Worm (Caenorhabditis elegans) whole organism, L3 larva: Measurements from ENCODE around the gene C23H5.15.

Source experiments
- R02D3.7 ChIP-seq: fragments of 150-350 bp; optimal IDR thresholded peaks from 2 replicates; lab custom pipeline; 2014; ENCODE audit warnings: missing biosample characterization, missing genetic modification characterization
- ZK546.5 ChIP-seq: sonication (generic microtip); optimal IDR thresholded peaks from 2 replicates; lab custom pipeline; 2017; ENCODE audit warnings: missing biosample characterization, missing genetic modification characterization
- aly-2 ChIP-seq: fragments of 150-350 bp; optimal IDR thresholded peaks from 2 replicates; lab custom pipeline; 2014; ENCODE audit warnings: missing biosample characterization, missing genetic modification characterization
- ama-1 ChIP-seq: fragments of 150-350 bp; optimal IDR thresholded peaks from 2 replicates; lab custom pipeline; 2018
- ceh-16 ChIP-seq: sonication (generic microtip); optimal IDR thresholded peaks from 2 replicates; lab custom pipeline; 2017; ENCODE audit warnings: missing biosample characterization, missing genetic modification characterization
- ceh-82 ChIP-seq: fragments of 150-350 bp; optimal IDR thresholded peaks from 2 replicates; lab custom pipeline; 2014; ENCODE audit warnings: missing biosample characterization, missing genetic modification characterization
- ceh-9 ChIP-seq: sonication (generic microtip); optimal IDR thresholded peaks from 2 replicates; lab custom pipeline; 2018; ENCODE audit warnings: missing biosample characterization, missing genetic modification characterization
- daf-12 ChIP-seq: fragments of 150-350 bp; optimal IDR thresholded peaks from 2 replicates; lab custom pipeline; 2014; ENCODE audit warnings: missing biosample characterization, missing genetic modification reagents, missing genetic modification characterization
- elt-1 ChIP-seq: fragments of 150-350 bp; optimal IDR thresholded peaks from 2 replicates; lab custom pipeline; 2014; ENCODE audit warnings: missing biosample characterization, missing genetic modification characterization
- elt-2 ChIP-seq: sonication (generic microtip); optimal IDR thresholded peaks from 2 replicates; lab custom pipeline; 2016; ENCODE audit warnings: missing genetic modification reagents, mild to moderate bottlenecking, missing genetic modification characterization, missing compliant biosample characterization
- eor-1 ChIP-seq, 2 experiments: fragments of 150-350 bp; optimal IDR thresholded peaks; 2 replicates each; lab custom pipeline; 2014 to 2018; ENCODE audit warnings: missing biosample characterization in 2 of 2, missing genetic modification characterization in 2 of 2
- fkh-10 ChIP-seq: sonication (generic microtip); optimal IDR thresholded peaks from 2 replicates; lab custom pipeline; 2017; ENCODE audit warnings: missing biosample characterization, missing genetic modification reagents, missing genetic modification characterization
- fkh-2 ChIP-seq: fragments of 150-350 bp; optimal IDR thresholded peaks from 2 replicates; lab custom pipeline; 2014; ENCODE audit warnings: missing biosample characterization, missing genetic modification reagents, missing genetic modification characterization
- hmg-11 ChIP-seq: sonication (generic microtip); optimal IDR thresholded peaks from 2 replicates; lab custom pipeline; 2016; ENCODE audit warnings: missing genetic modification characterization, missing compliant biosample characterization
- lin-15B ChIP-seq: fragments of 150-350 bp; optimal IDR thresholded peaks from 2 replicates; lab custom pipeline; 2014; ENCODE audit warnings: missing biosample characterization, missing genetic modification characterization
- lsy-12 ChIP-seq: sonication (generic microtip); optimal IDR thresholded peaks from 2 replicates; lab custom pipeline; 2016; ENCODE audit warnings: mild to moderate bottlenecking, missing genetic modification characterization, missing compliant biosample characterization
- mdl-1 ChIP-seq: fragments of 150-350 bp; optimal IDR thresholded peaks from 2 replicates; lab custom pipeline; 2014; ENCODE audit warnings: missing biosample characterization, missing genetic modification characterization
- mml-1 ChIP-seq: fragments of 150-350 bp; sonication (generic microtip); optimal IDR thresholded peaks from 3 replicates; lab custom pipeline; 2014; ENCODE audit warnings: missing biosample characterization, missing genetic modification characterization
- nfya-1 ChIP-seq: sonication (generic microtip); optimal IDR thresholded peaks from 2 replicates; lab custom pipeline; 2017; ENCODE audit warnings: missing genetic modification characterization, mild to moderate bottlenecking, missing compliant biosample characterization, antibody characterized with exemption, moderate library complexity; ENCODE audit not compliant: insufficient read depth
- nhr-11 ChIP-seq: fragments of 150-350 bp; optimal IDR thresholded peaks from 2 replicates; lab custom pipeline; 2014; ENCODE audit warnings: missing biosample characterization, missing genetic modification characterization
- nhr-12 ChIP-seq: fragments of 150-350 bp; optimal IDR thresholded peaks from 2 replicates; lab custom pipeline; 2014; ENCODE audit warnings: missing biosample characterization, missing genetic modification characterization
- nhr-23 ChIP-seq: fragments of 150-350 bp; optimal IDR thresholded peaks from 2 replicates; lab custom pipeline; 2014; ENCODE audit warnings: missing biosample characterization, missing genetic modification reagents, missing genetic modification characterization
- nhr-237 ChIP-seq: fragments of 150-350 bp; optimal IDR thresholded peaks from 2 replicates; lab custom pipeline; 2014; ENCODE audit warnings: missing biosample characterization, missing genetic modification characterization
- nhr-25 ChIP-seq: sonication (generic microtip); optimal IDR thresholded peaks from 2 replicates; lab custom pipeline; 2017; ENCODE audit warnings: missing biosample characterization, missing genetic modification characterization
- nhr-28 ChIP-seq: fragments of 150-350 bp; optimal IDR thresholded peaks from 2 replicates; lab custom pipeline; 2014; ENCODE audit warnings: missing biosample characterization, missing genetic modification characterization
- nhr-43 ChIP-seq: sonication (generic microtip); optimal IDR thresholded peaks from 2 replicates; lab custom pipeline; 2016; ENCODE audit warnings: mild to moderate bottlenecking, missing genetic modification characterization, missing compliant biosample characterization; ENCODE audit not compliant: poor library complexity, severe bottlenecking
- nhr-76 ChIP-seq: fragments of 150-350 bp; sonication (generic microtip); optimal IDR thresholded peaks from 5 replicates; lab custom pipeline; 2014; ENCODE audit warnings: missing biosample characterization, missing genetic modification characterization
- nhr-77 ChIP-seq: fragments of 150-350 bp; optimal IDR thresholded peaks from 2 replicates; lab custom pipeline; 2014; ENCODE audit warnings: missing biosample characterization, missing genetic modification characterization
- pha-4 ChIP-seq: fragments of 150-350 bp; optimal IDR thresholded peaks from 2 replicates; lab custom pipeline; 2014; ENCODE audit warnings: missing biosample characterization, missing genetic modification reagents, missing genetic modification characterization
- pqm-1 ChIP-seq: fragments of 150-350 bp; optimal IDR thresholded peaks from 2 replicates; lab custom pipeline; 2017; ENCODE audit warnings: missing biosample characterization, missing genetic modification characterization, inconsistent platforms
- sea-2 ChIP-seq: fragments of 150-350 bp; sonication (generic microtip); optimal IDR thresholded peaks from 4 replicates; lab custom pipeline; 2014; ENCODE audit warnings: missing biosample characterization, missing genetic modification reagents, missing genetic modification characterization
- skn-1 ChIP-seq: fragments of 150-350 bp; optimal IDR thresholded peaks from 2 replicates; lab custom pipeline; 2014; ENCODE audit warnings: missing biosample characterization, missing genetic modification characterization
- snpc-4 ChIP-seq: fragments of 150-350 bp; optimal IDR thresholded peaks from 2 replicates; lab custom pipeline; 2014; ENCODE audit warnings: missing biosample characterization, missing genetic modification characterization
- tbx-2 ChIP-seq: sonication (generic microtip); optimal IDR thresholded peaks from 2 replicates; lab custom pipeline; 2016; ENCODE audit warnings: mild to moderate bottlenecking, missing genetic modification characterization, missing compliant biosample characterization
- unc-39 ChIP-seq: sonication (generic microtip); optimal IDR thresholded peaks from 4 replicates; lab custom pipeline; 2017; ENCODE audit warnings: missing biosample characterization, missing genetic modification characterization
- zag-1 ChIP-seq: fragments of 150-350 bp; optimal IDR thresholded peaks from 2 replicates; lab custom pipeline; 2014; ENCODE audit warnings: missing biosample characterization, missing genetic modification characterization

Gene C23H5.15

ce11 chrIV:2077159-2077835 lies 25.4 kb downstream of the C23H5.15 start:
- TF ChIP-seq elt-1 (tag; lab: Kevin White, UChicago) (no peak), ceh-82 (no peak), nhr-43 (tag; lab: Kevin White, UChicago) (no peak), elt-2 (tag; lab: Kevin White, UChicago) (no peak), nhr-25 (no peak), nhr-23 (tag; lab: Kevin White, UChicago) (no peak), eor-1 (tag; optimal IDR thresholded peaks at IDR 0.05; lab: Kevin White, UChicago) (no peak), nhr-76 (tag; lab: Kevin White, UChicago) (no peak), mdl-1 (tag; lab: Kevin White, UChicago) (no peak), ceh-16 (tag; lab: Kevin White, UChicago) (no peak), skn-1 (tag; lab: Kevin White, UChicago) (no peak), pqm-1 (tag; lab: Kevin White, UChicago) (no peak), mml-1 (tag; lab: Kevin White, UChicago) (no peak), lsy-12 (tag; lab: Kevin White, UChicago) (no peak)
- TF ChIP-seq, all 47 proteins: peak for 0

ce11 chrIV:2065895-2066294 lies 36.8 kb downstream of the C23H5.15 start, which contains the start of gene arrd-26:
arrd-26 (plus strand) TSS chrIV:2066195.
- TF ChIP-seq zag-1, result no peak
- TF ChIP-seq nhr-28 (tag; lab: Kevin White, UChicago), result no peak

ce11 chrIV:2059011-2059410 lies 43.7 kb downstream of the C23H5.15 start, which contains the start of gene R05C11.2:
R05C11.2 (minus strand) TSS chrIV:2059111.
- TF ChIP-seq ceh-9 (tag; lab: Kevin White, UChicago), result no peak
- TF ChIP-seq nhr-237 (tag; lab: Kevin White, UChicago), result no peak
- no peak for TF ChIP-seq ZK546.5 (tag; lab: Kevin White, UChicago)
- no peak for TF ChIP-seq ceh-82
- no peak for TF ChIP-seq nhr-76 (tag; lab: Kevin White, UChicago)
- no peak for TF ChIP-seq nhr-77 (tag; lab: Kevin White, UChicago)
- TF ChIP-seq eor-1 (tag; optimal IDR thresholded peaks at IDR 0.05; lab: Kevin White, UChicago), result no peak
- no peak for TF ChIP-seq elt-2 (tag; lab: Kevin White, UChicago)
- TF ChIP-seq nhr-11 (tag; lab: Kevin White, UChicago), result no peak
- no peak for TF ChIP-seq R02D3.7 (tag; lab: Kevin White, UChicago)
- TF ChIP-seq sea-2, result no peak
- TF ChIP-seq nhr-25, result no peak
- TF ChIP-seq aly-2 (tag; lab: Kevin White, UChicago), result no peak
- TF ChIP-seq lin-15B (tag; lab: Kevin White, UChicago), result no peak
- TF ChIP-seq elt-1 (tag; lab: Kevin White, UChicago), result no peak
- no peak for TF ChIP-seq nfya-1
- no peak for TF ChIP-seq pha-4 (tag; lab: Kevin White, UChicago)
- TF ChIP-seq nhr-12, result no peak
- TF ChIP-seq hmg-11, result no peak

ce11 chrIV:2057462-2057861 lies 45.2 kb downstream of the C23H5.15 start:
- TF ChIP-seq nhr-23 (tag; lab: Kevin White, UChicago) (no peak), daf-12 (tag; lab: Kevin White, UChicago) (no peak), sea-2 (no peak), ama-1 (lab: Kevin White, UChicago) (no peak), pqm-1 (tag; lab: Kevin White, UChicago) (no peak), aly-2 (tag; lab: Kevin White, UChicago) (no peak), nhr-77 (tag; lab: Kevin White, UChicago) (no peak), pha-4 (tag; lab: Kevin White, UChicago) (no peak), snpc-4 (tag; lab: Kevin White, UChicago) (no peak), fkh-10 (GFP tag; lab: Kevin White, UChicago) (no peak), elt-1 (tag; lab: Kevin White, UChicago) (no peak), elt-2 (tag; lab: Kevin White, UChicago) (no peak), nhr-12 (no peak), ceh-16 (tag; lab: Kevin White, UChicago) (no peak), unc-39 (tag; lab: Kevin White, UChicago) (no peak), tbx-2 (tag; lab: Kevin White, UChicago) (no peak), fkh-2 (tag; lab: Kevin White, UChicago) (no peak), nhr-76 (tag; lab: Kevin White, UChicago) (no peak), ceh-82 (no peak)
